Worm (Caenorhabditis elegans): Measurements from ENCODE around the gene gop-3.

The gop-3 gene

DNA sequence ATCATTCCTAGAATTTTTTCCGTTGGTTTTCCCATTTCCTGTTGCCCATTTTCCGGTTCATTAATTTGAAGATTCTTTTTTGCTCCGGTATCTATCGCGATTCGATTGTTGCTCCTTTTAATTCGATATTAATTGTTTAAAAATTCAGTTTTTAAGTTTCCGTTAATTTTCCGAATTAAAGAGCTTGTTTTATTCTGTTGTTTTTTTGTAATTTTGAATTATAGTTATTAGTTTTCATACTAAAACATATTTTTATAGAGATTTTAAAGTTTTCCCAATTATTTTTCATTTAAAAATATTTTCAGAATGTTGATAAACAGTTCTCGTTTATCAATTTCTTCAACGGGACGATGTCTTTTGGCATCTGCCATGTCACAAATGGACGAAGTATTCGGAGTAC is 26.2 kb upstream of the gop-3 start, which contains the start of gene mrps-26:
TSS of gene mrps-26 (plus strand) at position 301 of the 400 bp plus-strand sequence.
- TF ChIP-seq mml-1 (tag; optimal IDR thresholded peaks at IDR 0.05) (no peak), nhr-43 (tag; optimal IDR thresholded peaks at IDR 0.05; ENCODE audit: poor library complexity, severe bottlenecking) (no peak), daf-12 (tag; optimal IDR thresholded peaks at IDR 0.05) (no peak), sea-2 (GFP tag; optimal IDR thresholded peaks at IDR 0.05) (no peak), zag-1 (tag; optimal IDR thresholded peaks at IDR 0.05) (no peak), skn-1 (tag; optimal IDR thresholded peaks at IDR 0.05) (no peak), fkh-10 (GFP tag; optimal IDR thresholded peaks at IDR 0.05) (no peak), ceh-28 (tag; optimal IDR thresholded peaks at IDR 0.05) (no peak), egl-27 (tag; optimal IDR thresholded peaks at IDR 0.05) (no peak), nhr-67 (tag; optimal IDR thresholded peaks at IDR 0.05) (no peak), egl-5 (tag; optimal IDR thresholded peaks at IDR 0.05) (no peak), lsy-12 (tag; optimal IDR thresholded peaks at IDR 0.05) (no peak), mdl-1 (tag; optimal IDR thresholded peaks at IDR 0.05) (no peak), nhr-25 (tag; optimal IDR thresholded peaks at IDR 0.05) (no peak), ama-1 (optimal IDR thresholded peaks at IDR 0.05) (no peak), ztf-4 (tag; optimal IDR thresholded peaks at IDR 0.05) (no peak), lin-39 (tag; optimal IDR thresholded peaks at IDR 0.05) (no peak), tbx-2 (tag; optimal IDR thresholded peaks at IDR 0.05) (no peak), aly-2 (tag; optimal IDR thresholded peaks at IDR 0.05) (no peak), nhr-11 (tag; optimal IDR thresholded peaks at IDR 0.05) (no peak)

DNA sequence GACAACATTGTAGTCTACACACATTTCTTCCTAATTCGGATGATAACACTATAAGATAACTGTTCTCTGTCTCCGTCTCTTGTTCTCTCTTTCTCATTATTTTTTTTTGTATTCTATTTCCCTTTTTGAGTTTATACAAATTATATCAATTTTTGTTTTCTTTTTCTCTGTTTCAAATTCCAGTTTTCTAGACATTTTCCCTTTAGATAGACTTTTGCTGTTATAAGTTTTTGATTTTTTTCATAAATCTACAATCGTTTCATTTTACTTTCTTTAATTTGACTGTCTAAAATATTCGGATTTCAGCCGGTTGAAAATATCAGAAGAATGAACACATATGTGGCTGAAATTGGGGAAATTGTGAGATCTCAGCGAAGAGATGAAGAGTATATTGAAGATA is 24.4 kb upstream of the gop-3 start, which contains the start of gene prx-10:
TSS of gene prx-10 (plus strand) at position 301 of the 400 bp plus-strand sequence.
- peak; percentile 24 for TF ChIP-seq elt-2 (tag; optimal IDR thresholded peaks at IDR 0.05)
- no peak for TF ChIP-seq nhr-76 (tag; optimal IDR thresholded peaks at IDR 0.05)
- TF ChIP-seq pha-4 (tag; optimal IDR thresholded peaks at IDR 0.05), result no peak
- TF ChIP-seq nhr-43 (tag; optimal IDR thresholded peaks at IDR 0.05; ENCODE audit: poor library complexity, severe bottlenecking), result no peak
- no peak for TF ChIP-seq jun-1 (tag; optimal IDR thresholded peaks at IDR 0.05)
- TF ChIP-seq unc-62 (GFP tag; optimal IDR thresholded peaks at IDR 0.05), result no peak
- TF ChIP-seq skn-1 (tag; optimal IDR thresholded peaks at IDR 0.05), result no peak
- TF ChIP-seq tbx-2 (tag; optimal IDR thresholded peaks at IDR 0.05), result no peak

DNA sequence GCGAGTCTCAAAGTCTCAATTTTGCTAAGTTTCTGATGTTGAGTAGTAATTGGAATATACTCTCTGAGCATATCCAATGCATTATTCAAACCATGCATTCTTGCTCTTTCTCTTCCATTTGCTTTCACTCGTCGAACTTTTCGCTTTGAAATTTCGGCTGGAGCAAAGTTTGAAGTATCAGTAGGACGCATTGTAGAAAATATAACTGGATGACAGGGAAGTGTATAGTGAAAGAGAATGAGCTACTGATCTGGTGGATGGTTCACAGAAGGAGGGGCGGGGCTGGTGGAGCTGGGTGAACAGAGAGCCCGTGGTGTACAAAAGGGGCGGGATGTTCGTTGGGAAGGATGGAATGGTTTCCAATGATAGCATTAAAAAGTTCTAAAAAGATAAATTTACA is 18.6 kb upstream of the gop-3 start:
- no peak for TF ChIP-seq nfya-1 (tag; optimal IDR thresholded peaks at IDR 0.05; ENCODE audit: insufficient read depth)
- no peak for TF ChIP-seq elt-2 (tag; optimal IDR thresholded peaks at IDR 0.05)
- no peak for TF ChIP-seq lsy-12 (tag; optimal IDR thresholded peaks at IDR 0.05)
- no peak for TF ChIP-seq elt-3 (tag; optimal IDR thresholded peaks at IDR 0.05)
- no peak for TF ChIP-seq snpc-4 (tag; optimal IDR thresholded peaks at IDR 0.05)
- no peak for TF ChIP-seq elt-1 (tag; optimal IDR thresholded peaks at IDR 0.05)
- no peak for TF ChIP-seq ztf-4 (tag; optimal IDR thresholded peaks at IDR 0.05)
- no peak for TF ChIP-seq hmg-11 (tag; optimal IDR thresholded peaks at IDR 0.05)
- no peak for TF ChIP-seq nhr-67 (tag; optimal IDR thresholded peaks at IDR 0.05)
- TF ChIP-seq unc-62 (GFP tag; optimal IDR thresholded peaks at IDR 0.05), result no peak
- TF ChIP-seq ztf-11 (tag; optimal IDR thresholded peaks at IDR 0.05), result no peak
- no peak for TF ChIP-seq skn-1 (tag; optimal IDR thresholded peaks at IDR 0.05)
- no peak for TF ChIP-seq jun-1 (tag; optimal IDR thresholded peaks at IDR 0.05)
- TF ChIP-seq daf-12 (tag; optimal IDR thresholded peaks at IDR 0.05), result no peak
- no peak for TF ChIP-seq fkh-10 (GFP tag; optimal IDR thresholded peaks at IDR 0.05)

ce11 chrIII:5244539-5244938 is 16.0 kb upstream of the gop-3 start, which contains the start of gene cnd-1:
TSS of gene cnd-1 (minus strand) at chrIII:5244639.
- TF ChIP-seq elt-3 (tag; optimal IDR thresholded peaks at IDR 0.05), result no peak
- TF ChIP-seq ZK546.5 (tag; optimal IDR thresholded peaks at IDR 0.05), result no peak

- TF ChIP-seq eor-1 (tag; optimal IDR thresholded peaks at IDR 0.05) (no peak), ztf-4 (tag; optimal IDR thresholded peaks at IDR 0.05) (no peak), nhr-237 (tag; optimal IDR thresholded peaks at IDR 0.05) (no peak), ama-1 (optimal IDR thresholded peaks at IDR 0.05) (no peak), tbx-2 (tag; optimal IDR thresholded peaks at IDR 0.05) (no peak), lsy-12 (tag; optimal IDR thresholded peaks at IDR 0.05) (no peak), ceh-9 (tag; optimal IDR thresholded peaks at IDR 0.05) (no peak), unc-39 (tag; optimal IDR thresholded peaks at IDR 0.05) (no peak), ZK546.5 (tag; optimal IDR thresholded peaks at IDR 0.05) (no peak), nhr-77 (tag; optimal IDR thresholded peaks at IDR 0.05) (no peak), aly-2 (tag; optimal IDR thresholded peaks at IDR 0.05) (no peak)
These were observed 15.4 kb upstream of the gop-3 start for ce11 chrIII:5245067-5245466.

Measured in whole organism, L3 larva.